Fruit fly (Drosophila melanogaster): ENCODE measurements around the gene Phs.

DNA sequence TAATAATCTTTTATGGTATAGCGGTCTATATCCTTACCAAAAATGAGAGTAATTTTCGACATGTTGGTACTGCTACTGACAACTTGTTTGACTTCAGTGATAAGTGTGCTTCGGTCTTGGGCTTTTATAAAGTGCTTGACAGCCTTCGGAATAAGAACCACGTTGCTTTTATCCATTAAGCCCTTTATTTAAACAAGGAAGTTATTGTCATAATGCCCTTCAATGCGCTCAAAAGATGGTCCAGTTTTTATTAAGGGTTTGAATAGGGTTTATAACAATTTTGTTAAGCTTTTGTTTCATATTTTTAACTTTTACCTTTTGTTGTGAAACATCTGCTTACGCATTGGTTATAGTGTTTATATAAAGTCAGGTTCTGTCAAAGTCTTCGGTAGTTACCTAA, 32.5 kb downstream of the Phs start, which contains the start of the genes Eig71Ec and Eig71Ed:
- no peak for TF ChIP-seq CG8478 (optimal IDR thresholded peaks at IDR 0.05)
- no peak for TF ChIP-seq CTCF (optimal IDR thresholded peaks at IDR 0.05)
